Fruit fly (Drosophila melanogaster): ENCODE measurements around the gene CG15399.
A peak's percentile ranks its signal among the peaks of the same experiment; 100 is the strongest.

Gene CG15399

dm6 chr2L:2751904-2752459 is 19.6 kb downstream of the CG15399 start, which contains the start of gene Bacc (continued):
- TF ChIP-seq CG1621 (tag; optimal IDR thresholded peaks at IDR 0.05) (peak; percentile 93), CG6163 (GFP tag; IDR thresholded peaks at IDR 0.05) (no peak), Ets96B (tag; optimal IDR thresholded peaks at IDR 0.05) (peak; percentile 97), CG31627 (GFP tag; optimal IDR thresholded peaks at IDR 0.05) (peak; percentile 97), Eip75B (GFP tag; optimal IDR thresholded peaks at IDR 0.05) (peak; percentile 99), achi (GFP tag; optimal IDR thresholded peaks at IDR 0.05) (peak; percentile 97), CG11902 (GFP tag; optimal IDR thresholded peaks at IDR 0.05) (peak; percentile 96), vri (GFP tag; optimal IDR thresholded peaks at IDR 0.05) (peak; percentile 93), Sox15 (GFP tag; optimal IDR thresholded peaks at IDR 0.05) (peak; percentile 96), CG6276 (GFP tag; optimal IDR thresholded peaks at IDR 0.05) (peak; percentile 99), CG10631 (GFP tag; optimal IDR thresholded peaks at IDR 0.05) (peak; percentile 97), CG7368 (GFP tag; optimal IDR thresholded peaks at IDR 0.05) (peak; percentile 96), Hr4 (GFP tag; optimal IDR thresholded peaks at IDR 0.05) (peak; percentile 98), fd85E (GFP tag; optimal IDR thresholded peaks at IDR 0.05) (peak; percentile 96), CG34406 (GFP tag; optimal IDR thresholded peaks at IDR 0.05) (peak; percentile 97), esn (GFP tag; optimal IDR thresholded peaks at IDR 0.05) (peak; percentile 99), topi (GFP tag; optimal IDR thresholded peaks at IDR 0.05) (peak; percentile 97), Met (GFP tag; optimal IDR thresholded peaks at IDR 0.05) (peak; percentile 99), CG11294 (GFP tag; IDR thresholded peaks at IDR 0.05) (no peak), dac (GFP tag; optimal IDR thresholded peaks at IDR 0.05) (peak; percentile 97), eg (GFP tag; IDR thresholded peaks at IDR 0.05) (no peak), CG10669 (GFP tag; optimal IDR thresholded peaks at IDR 0.05) (peak; percentile 97), Smox (GFP tag; optimal IDR thresholded peaks at IDR 0.05) (peak; percentile 98), ss (GFP tag; optimal IDR thresholded peaks at IDR 0.05) (peak; percentile 97 to 99), salr (GFP tag; optimal IDR thresholded peaks at IDR 0.05) (peak; percentile 90 to 99)

dm6 chr2L:2751085-2751710 is 20.4 kb downstream of the CG15399 start:
- TF ChIP-seq svp (GFP tag) (peak; percentile 69), Eip93F (GFP tag; optimal IDR thresholded peaks at IDR 0.05) (peak; percentile 28), CG8319 (GFP tag; optimal IDR thresholded peaks at IDR 0.05) (no peak), ss (GFP tag; optimal IDR thresholded peaks at IDR 0.05) (peak in 1 of 2 experiments; percentile 34), fkh (GFP tag; optimal IDR thresholded peaks at IDR 0.05) (peak; percentile 29), Hr4 (GFP tag; optimal IDR thresholded peaks at IDR 0.05) (no peak), CG11762 (GFP tag; optimal IDR thresholded peaks at IDR 0.05; ENCODE audit: insufficient read depth) (no peak), vri (GFP tag; optimal IDR thresholded peaks at IDR 0.05) (peak; percentile 86)

DNA sequence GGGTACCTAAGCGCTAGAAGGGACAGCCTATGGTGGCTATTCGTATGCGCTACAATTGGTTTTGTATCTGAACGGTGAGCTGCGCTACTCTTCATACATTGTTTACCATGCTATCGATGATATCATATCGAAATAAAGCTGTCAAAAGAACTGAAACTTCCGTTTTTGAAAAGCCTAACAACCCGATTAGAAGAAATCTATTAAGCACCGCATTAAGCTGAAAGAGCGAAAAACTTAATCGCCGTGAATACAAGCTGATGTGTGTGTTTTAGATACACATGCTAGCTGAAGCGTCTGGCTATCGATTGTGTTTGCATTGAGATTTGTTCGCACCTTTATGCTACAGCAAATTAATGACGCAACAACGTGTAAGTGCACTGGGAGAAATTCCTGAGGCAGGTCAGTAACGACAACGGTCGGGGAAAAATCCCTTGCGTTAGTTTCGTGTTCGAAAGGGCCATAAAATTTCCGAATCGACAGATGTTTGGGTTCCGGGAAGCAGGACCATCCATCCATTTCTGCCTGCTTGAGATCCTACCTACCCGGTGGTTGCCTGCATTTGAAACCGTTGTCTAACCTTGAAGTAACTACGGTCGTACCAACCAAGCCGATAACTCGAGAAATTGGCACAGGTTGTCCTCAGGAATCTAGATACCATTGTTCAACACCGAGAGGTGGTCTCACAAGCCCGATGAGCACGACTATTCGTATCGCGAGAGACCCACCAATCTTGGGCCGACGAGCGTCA is 21.1 kb downstream of the CG15399 start:
- no peak for TF ChIP-seq CG6808 (GFP tag; optimal IDR thresholded peaks at IDR 0.05)
- TF ChIP-seq Blimp-1 (GFP tag; optimal IDR thresholded peaks at IDR 0.05): no peak
- peak; percentile 14 for TF ChIP-seq CG3032 (tag; optimal IDR thresholded peaks at IDR 0.05)
- TF ChIP-seq Eip75B (GFP tag; optimal IDR thresholded peaks at IDR 0.05): peak; percentile 10
- TF ChIP-seq fd85E (GFP tag; optimal IDR thresholded peaks at IDR 0.05): no peak
- TF ChIP-seq Lpt (GFP tag; optimal IDR thresholded peaks at IDR 0.05): peak; percentile 46
- peak; percentile 40 for TF ChIP-seq CG6792 (GFP tag; optimal IDR thresholded peaks at IDR 0.05)
- no peak for TF ChIP-seq Smox (GFP tag; optimal IDR thresholded peaks at IDR 0.05)
- no peak for TF ChIP-seq Met (GFP tag; optimal IDR thresholded peaks at IDR 0.05)
- TF ChIP-seq Hr4 (GFP tag; optimal IDR thresholded peaks at IDR 0.05): peak; percentile 56
- peak; percentile 15 for TF ChIP-seq vri (GFP tag; optimal IDR thresholded peaks at IDR 0.05)
- TF ChIP-seq CG7368 (GFP tag; optimal IDR thresholded peaks at IDR 0.05): no peak
- no peak for TF ChIP-seq Hr39 (GFP tag; optimal IDR thresholded peaks at IDR 0.05)
- TF ChIP-seq net (GFP tag; optimal IDR thresholded peaks at IDR 0.05): peak; percentile 51
- peak; percentile 9 for TF ChIP-seq CG11762 (GFP tag; optimal IDR thresholded peaks at IDR 0.05; ENCODE audit: insufficient read depth)
- peak; percentile 33 for TF ChIP-seq Ets96B (tag; optimal IDR thresholded peaks at IDR 0.05)
- peak; percentile 74 for TF ChIP-seq CG10631 (GFP tag; optimal IDR thresholded peaks at IDR 0.05)
- TF ChIP-seq CG15336 (GFP tag; IDR thresholded peaks at IDR 0.05): no peak
- TF ChIP-seq OdsH (GFP tag; optimal IDR thresholded peaks at IDR 0.05): peak; percentile 68
- TF ChIP-seq CG10669 (GFP tag; optimal IDR thresholded peaks at IDR 0.05): peak; percentile 6
- no peak for TF ChIP-seq Hr38 (GFP tag; optimal IDR thresholded peaks at IDR 0.05)
- peak; percentile 29 for TF ChIP-seq CG34406 (GFP tag; optimal IDR thresholded peaks at IDR 0.05)
- no peak for TF ChIP-seq Ets21C (GFP tag; optimal IDR thresholded peaks at IDR 0.05)
- TF ChIP-seq fd59A (GFP tag; optimal IDR thresholded peaks at IDR 0.05): peak; percentile 23
- no peak for TF ChIP-seq eg (GFP tag; IDR thresholded peaks at IDR 0.05)
- peak; percentile 90 for TF ChIP-seq fkh (GFP tag; optimal IDR thresholded peaks at IDR 0.05)
- TF ChIP-seq CG32006 (GFP tag; optimal IDR thresholded peaks at IDR 0.05): peak; percentile 72
- no peak for TF ChIP-seq Eip93F (GFP tag; optimal IDR thresholded peaks at IDR 0.05)

All from whole organism, prepupa.